Worm (Caenorhabditis elegans) whole organism, L1 larva: ENCODE measurements around the gene toh-1.

Experiments
- C04F5.9 ChIP-seq: sonication (generic microtip); optimal IDR thresholded peaks from 2 replicates; lab custom pipeline; 2016; ENCODE audit warnings: missing genetic modification characterization, missing compliant biosample characterization
- C16A3.4 ChIP-seq: fragments of 150-350 bp; optimal IDR thresholded peaks from 2 replicates; lab custom pipeline; 2014; ENCODE audit warnings: missing biosample characterization, missing genetic modification characterization
- C34B4.2 ChIP-seq: sonication (generic microtip); optimal IDR thresholded peaks from 2 replicates; lab custom pipeline; 2017; ENCODE audit warnings: mild to moderate bottlenecking, missing genetic modification characterization, missing compliant biosample characterization
- aha-1 ChIP-seq: fragments of 150-350 bp; optimal IDR thresholded peaks from 2 replicates; lab custom pipeline; 2014; ENCODE audit warnings: missing biosample characterization, missing genetic modification characterization
- alr-1 ChIP-seq: fragments of 200-800 bp; sonication (Bioruptor generic); optimal IDR thresholded peaks from 2 replicates; lab custom pipeline; 2018; ENCODE audit warnings: borderline replicate concordance, mild to moderate bottlenecking, missing genetic modification characterization, missing compliant biosample characterization
- aly-2 ChIP-seq: fragments of 150-350 bp; optimal IDR thresholded peaks from 2 replicates; lab custom pipeline; 2014; ENCODE audit warnings: missing biosample characterization, missing genetic modification characterization
- ama-1 ChIP-seq: fragments of 150-350 bp; optimal IDR thresholded peaks from 2 replicates; lab custom pipeline; 2014
- blmp-1 ChIP-seq: fragments of 150-350 bp; optimal IDR thresholded peaks from 2 replicates; lab custom pipeline; 2014; ENCODE audit warnings: missing biosample characterization, missing genetic modification characterization
- ceh-63 ChIP-seq: fragments of 200-800 bp; sonication (Bioruptor generic); optimal IDR thresholded peaks from 2 replicates; lab custom pipeline; 2018; ENCODE audit warnings: mild to moderate bottlenecking, missing genetic modification characterization, missing compliant biosample characterization
- ceh-8 ChIP-seq: fragments of 200-800 bp; sonication (Bioruptor generic); optimal IDR thresholded peaks from 2 replicates; lab custom pipeline; 2018; ENCODE audit warnings: mild to moderate bottlenecking, missing genetic modification characterization, moderate library complexity, missing compliant biosample characterization
- ceh-82 ChIP-seq, 3 experiments: fragments of 150-350 bp in 1 of 3; sonication (generic microtip) in 2 of 3; optimal IDR thresholded peaks; 2 replicates each; lab custom pipeline; 2014 to 2017; ENCODE audit warnings: missing biosample characterization in 3 of 3, missing genetic modification characterization in 3 of 3
- ceh-88 ChIP-seq: fragments of 200-800 bp; sonication (Bioruptor generic); IDR thresholded peaks from 2 replicates; pipeline ENCODE4 v1.3.6; 2022; ENCODE audit warnings: missing genetic modification characterization, missing compliant biosample characterization
- ceh-90 ChIP-seq: sonication (generic microtip); optimal IDR thresholded peaks from 2 replicates; lab custom pipeline; 2016; ENCODE audit warnings: missing genetic modification characterization, missing compliant biosample characterization
- ces-1 ChIP-seq: fragments of 150-350 bp; optimal IDR thresholded peaks from 2 replicates; lab custom pipeline; 2014; ENCODE audit warnings: missing biosample characterization, missing genetic modification reagents, missing genetic modification characterization
- efl-1 ChIP-seq, 4 experiments: fragments of 150-350 bp; optimal IDR thresholded peaks in 3 of 4; peaks in 1 of 4; 1 replicate in 1 of 4; 2 replicates in 3 of 4; lab custom pipeline; 2014; ENCODE audit warnings: missing biosample characterization in 2 of 4, missing genetic modification characterization in 2 of 4, missing genetic modification reagents in 2 of 4
- efl-3 ChIP-seq: fragments of 200-800 bp; sonication (Bioruptor generic); optimal IDR thresholded peaks from 2 replicates; lab custom pipeline; 2018; ENCODE audit warnings: mild to moderate bottlenecking, missing genetic modification characterization, missing compliant biosample characterization
- egl-13 ChIP-seq: sonication (generic microtip); optimal IDR thresholded peaks from 2 replicates; lab custom pipeline; 2016; ENCODE audit warnings: missing genotype, missing genetic modification reagents, missing genetic modification characterization, missing compliant biosample characterization
- egl-27 ChIP-seq, 2 experiments: fragments of 150-350 bp in 1 of 2; sonication (generic microtip); optimal IDR thresholded peaks; 3 replicates each; lab custom pipeline; 2017 to 2018; ENCODE audit warnings: missing biosample characterization in 2 of 2, missing genetic modification characterization in 2 of 2, missing genetic modification reagents in 2 of 2
- elt-2 ChIP-seq: sonication (generic microtip); optimal IDR thresholded peaks from 2 replicates; lab custom pipeline; 2016; ENCODE audit warnings: missing genetic modification characterization, mild to moderate bottlenecking, inconsistent platforms, missing compliant biosample characterization, missing genetic modification reagents
- fkh-10 ChIP-seq: sonication (generic microtip); optimal IDR thresholded peaks from 2 replicates; lab custom pipeline; 2017; ENCODE audit warnings: missing biosample characterization, missing genetic modification reagents, missing genetic modification characterization
- fkh-4 ChIP-seq: sonication (generic microtip); optimal IDR thresholded peaks from 2 replicates; lab custom pipeline; 2016; ENCODE audit warnings: missing compliant biosample characterization, missing genetic modification characterization, borderline replicate concordance
- fkh-8 ChIP-seq: sonication (generic microtip); optimal IDR thresholded peaks from 2 replicates; lab custom pipeline; 2016; ENCODE audit warnings: mild to moderate bottlenecking, missing genetic modification characterization, missing compliant biosample characterization
- fos-1 ChIP-seq: fragments of 150-350 bp; optimal IDR thresholded peaks from 2 replicates; lab custom pipeline; 2014; ENCODE audit warnings: missing biosample characterization, missing genetic modification characterization
- hlh-17 ChIP-seq: fragments of 200-800 bp; sonication (Bioruptor generic); optimal IDR thresholded peaks from 2 replicates; lab custom pipeline; 2018; ENCODE audit warnings: missing genetic modification characterization, mild to moderate bottlenecking, missing compliant biosample characterization, moderate library complexity, borderline replicate concordance
- irx-1 ChIP-seq: sonication (generic microtip); optimal IDR thresholded peaks from 2 replicates; lab custom pipeline; 2016; ENCODE audit warnings: missing genetic modification characterization, missing compliant biosample characterization
- isw-1 ChIP-seq: fragments of 200-800 bp; sonication (Bioruptor generic); IDR thresholded peaks from 2 replicates; pipeline ENCODE4 v1.3.6; 2022; ENCODE audit warnings: missing genetic modification characterization, missing compliant biosample characterization
- lin-13 ChIP-seq: fragments of 150-350 bp; optimal IDR thresholded peaks from 2 replicates; lab custom pipeline; 2014; ENCODE audit warnings: missing biosample characterization, missing genetic modification reagents, missing genetic modification characterization
- lir-3 ChIP-seq: sonication (generic microtip); optimal IDR thresholded peaks from 2 replicates; lab custom pipeline; 2016; ENCODE audit warnings: mild to moderate bottlenecking, missing genetic modification characterization, moderate library complexity, missing compliant biosample characterization; ENCODE audit not compliant: poor library complexity
- lsy-2 ChIP-seq, 2 experiments: fragments of 150-350 bp; optimal IDR thresholded peaks; 2 replicates each; lab custom pipeline; 2014; ENCODE audit warnings: missing biosample characterization in 2 of 2, missing genetic modification characterization in 2 of 2
- mab-9 ChIP-seq: fragments of 200-800 bp; sonication (Bioruptor generic); IDR thresholded peaks from 2 replicates; pipeline ENCODE4 v1.3.6; 2022; ENCODE audit warnings: missing genetic modification reagents, missing genetic modification characterization, missing compliant biosample characterization
- mdl-1 ChIP-seq, 2 experiments: fragments of 150-350 bp; optimal IDR thresholded peaks; 2 replicates each; lab custom pipeline; 2014 to 2017; ENCODE audit warnings: missing biosample characterization in 2 of 2, missing genetic modification characterization in 2 of 2, inconsistent platforms in 1 of 2
- mef-2 ChIP-seq: fragments of 150-350 bp; optimal IDR thresholded peaks from 2 replicates; lab custom pipeline; 2014; ENCODE audit warnings: missing biosample characterization, missing genetic modification characterization
- mep-1 ChIP-seq: fragments of 150-350 bp; optimal IDR thresholded peaks from 2 replicates; lab custom pipeline; 2014; ENCODE audit warnings: missing biosample characterization, missing genetic modification characterization
- nhr-19 ChIP-seq: fragments of 200-800 bp; sonication (Bioruptor generic); conservative IDR thresholded peaks from 2 replicates; pipeline ENCODE4 v1.3.6; 2022; ENCODE audit warnings: missing genetic modification characterization, missing compliant biosample characterization
- nhr-20 ChIP-seq: sonication (generic microtip); optimal IDR thresholded peaks from 2 replicates; lab custom pipeline; 2016; ENCODE audit warnings: mild to moderate bottlenecking, missing genetic modification characterization, missing compliant biosample characterization
- nhr-28 ChIP-seq: fragments of 150-350 bp; optimal IDR thresholded peaks from 2 replicates; lab custom pipeline; 2014; ENCODE audit warnings: missing biosample characterization, missing genetic modification characterization
- nhr-71 ChIP-seq: sonication (generic microtip); optimal IDR thresholded peaks from 2 replicates; lab custom pipeline; 2016; ENCODE audit warnings: mild to moderate bottlenecking, missing genetic modification characterization, moderate library complexity, missing compliant biosample characterization
- nhr-76 ChIP-seq: sonication (generic microtip); optimal IDR thresholded peaks from 2 replicates; lab custom pipeline; 2017; ENCODE audit warnings: missing biosample characterization, missing genetic modification characterization
- nhr-77 ChIP-seq: fragments of 150-350 bp; optimal IDR thresholded peaks from 2 replicates; lab custom pipeline; 2014; ENCODE audit warnings: missing biosample characterization, missing genetic modification characterization
- nhr-85 ChIP-seq: sonication (generic microtip); peaks from one replicate; lab custom pipeline; 2016; ENCODE audit warnings: missing genetic modification characterization, inconsistent platforms, missing compliant biosample characterization
- pag-3 ChIP-seq: sonication (generic microtip); optimal IDR thresholded peaks from 2 replicates; lab custom pipeline; 2017; ENCODE audit warnings: missing genetic modification characterization, mild to moderate bottlenecking, missing compliant biosample characterization, antibody characterized with exemption, borderline replicate concordance; ENCODE audit not compliant: insufficient read depth
- pqm-1 ChIP-seq: sonication (generic microtip); optimal IDR thresholded peaks from 3 replicates; lab custom pipeline; 2017; ENCODE audit warnings: missing biosample characterization, missing genetic modification characterization
- snpc-4 ChIP-seq: fragments of 150-350 bp; optimal IDR thresholded peaks from 2 replicates; lab custom pipeline; 2014; ENCODE audit warnings: missing biosample characterization, missing genetic modification characterization
- swsn-7 ChIP-seq: sonication (generic microtip); optimal IDR thresholded peaks from 2 replicates; lab custom pipeline; 2016; ENCODE audit warnings: missing genetic modification characterization, missing compliant biosample characterization
- unc-86 ChIP-seq: sonication (generic microtip); optimal IDR thresholded peaks from 2 replicates; lab custom pipeline; 2016; ENCODE audit warnings: missing genetic modification characterization, missing compliant biosample characterization
- unc-98 ChIP-seq: fragments of 200-800 bp; sonication (Bioruptor generic); IDR thresholded peaks from 2 replicates; pipeline ENCODE4 v1.3.6; 2022; ENCODE audit warnings: missing genetic modification characterization, missing compliant biosample characterization
- vab-15 ChIP-seq: sonication (generic microtip); optimal IDR thresholded peaks from 2 replicates; lab custom pipeline; 2017; ENCODE audit warnings: missing genotype, mild to moderate bottlenecking, missing genetic modification characterization, missing compliant biosample characterization
- xbp-1 ChIP-seq: sonication (generic microtip); optimal IDR thresholded peaks from 2 replicates; lab custom pipeline; 2016; ENCODE audit warnings: missing genetic modification characterization, missing compliant biosample characterization
- zag-1 ChIP-seq: fragments of 150-350 bp; optimal IDR thresholded peaks from 2 replicates; lab custom pipeline; 2014; ENCODE audit warnings: missing biosample characterization, missing genetic modification characterization
- zip-4 ChIP-seq: fragments of 200-800 bp; sonication (Bioruptor generic); optimal IDR thresholded peaks from 2 replicates; lab custom pipeline; 2018; ENCODE audit warnings: mild to moderate bottlenecking, missing genetic modification characterization, moderate library complexity, missing compliant biosample characterization
- ztf-11 ChIP-seq, 2 experiments: sonication (generic microtip); optimal IDR thresholded peaks; 2 replicates each; lab custom pipeline; 2016 to 2017; ENCODE audit warnings: missing genetic modification characterization in 2 of 2, missing biosample characterization in 1 of 2, missing compliant biosample characterization in 1 of 2
- ztf-4 ChIP-seq: fragments of 150-350 bp; optimal IDR thresholded peaks from 2 replicates; lab custom pipeline; 2014; ENCODE audit warnings: missing biosample characterization, missing genetic modification characterization

Gene toh-1

DNA sequence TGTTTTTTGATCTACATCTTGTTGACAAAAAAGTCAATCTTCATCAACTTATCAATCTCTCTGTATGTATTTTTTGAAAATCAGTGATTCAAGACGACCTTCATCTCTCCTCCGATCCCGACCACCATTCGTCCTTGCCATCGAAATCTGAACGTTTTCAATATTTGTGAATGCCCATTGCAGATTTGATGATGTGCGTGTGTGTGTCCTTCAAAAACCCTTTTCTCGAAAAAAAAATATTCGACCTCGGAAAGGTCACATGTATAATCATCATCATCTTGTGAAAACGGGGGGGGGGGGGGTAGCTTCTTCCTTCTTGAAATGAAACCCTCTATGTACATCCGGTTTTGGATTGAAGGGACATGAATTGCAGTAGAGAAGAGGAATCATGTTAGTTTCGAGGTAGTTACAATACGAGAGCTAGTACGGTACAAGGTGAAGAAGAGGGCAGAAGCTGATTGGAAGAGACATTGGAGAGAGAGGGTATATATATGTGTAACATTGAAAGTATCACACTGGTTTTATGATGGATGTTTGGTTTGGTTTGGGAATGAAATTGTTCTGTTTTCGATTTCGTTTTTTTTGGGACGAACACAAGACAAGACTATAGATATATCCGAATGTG lies 3.7 kb upstream of the toh-1 start:
- no peak for TF ChIP-seq nhr-76 (tag; lab: Kevin White, UChicago)
- peak in 1 of 2 experiments; percentile 16 for TF ChIP-seq lsy-2 (tag; optimal IDR thresholded peaks at IDR 0.05; lab: Kevin White, UChicago)
- no peak for TF ChIP-seq xbp-1 (tag; lab: Kevin White, UChicago)
- TF ChIP-seq swsn-7 (tag; lab: Kevin White, UChicago): no peak
- no peak for TF ChIP-seq isw-1 (GFP tag; lab: Robert Waterston, UW)
- TF ChIP-seq nhr-77 (tag; lab: Kevin White, UChicago): no peak
- no peak for TF ChIP-seq aha-1 (tag; lab: Kevin White, UChicago)
- no peak for TF ChIP-seq fkh-4 (tag; lab: Kevin White, UChicago)
- TF ChIP-seq nhr-85 (tag; lab: Kevin White, UChicago): peak; percentile 82
- TF ChIP-seq pag-3 (tag; lab: Kevin White, UChicago): no peak
- TF ChIP-seq lir-3 (tag; lab: Kevin White, UChicago): no peak
- no peak for TF ChIP-seq efl-1 (optimal IDR thresholded peaks at IDR 0.05; lab: Kevin White, UChicago)
- peak in 1 of 2 experiments; percentile 77 for TF ChIP-seq efl-1 (GFP tag; optimal IDR thresholded peaks at IDR 0.05 in 1 of 2; lab: Kevin White, UChicago)
- no peak for TF ChIP-seq hlh-17
- TF ChIP-seq C34B4.2 (tag; lab: Kevin White, UChicago): no peak
- TF ChIP-seq ceh-82 (tag; optimal IDR thresholded peaks at IDR 0.05; lab: Kevin White, UChicago): no peak
- no peak for TF ChIP-seq ztf-4 (tag; lab: Kevin White, UChicago)
- no peak for TF ChIP-seq egl-27 (tag; optimal IDR thresholded peaks at IDR 0.05; lab: Kevin White, UChicago)
- no peak for TF ChIP-seq pqm-1 (tag; lab: Kevin White, UChicago)
- TF ChIP-seq ceh-88 (GFP tag; lab: Robert Waterston, UW): no peak
- TF ChIP-seq nhr-20 (tag; lab: Kevin White, UChicago): peak; percentile 27
- TF ChIP-seq zip-4 (GFP tag; lab: Kevin White, UChicago): no peak
- peak; percentile 33 for TF ChIP-seq mep-1 (tag; lab: Kevin White, UChicago)
- TF ChIP-seq fos-1 (tag; lab: Kevin White, UChicago): no peak
- no peak for TF ChIP-seq fkh-10 (GFP tag; lab: Kevin White, UChicago)
- TF ChIP-seq mdl-1 (tag; optimal IDR thresholded peaks at IDR 0.05; lab: Kevin White, UChicago): no peak
- TF ChIP-seq egl-13 (tag; lab: Kevin White, UChicago): no peak
- TF ChIP-seq ceh-90 (tag; lab: Kevin White, UChicago): no peak
- TF ChIP-seq blmp-1 (tag; lab: Kevin White, UChicago): peak; percentile 25
- no peak for TF ChIP-seq nhr-28 (tag; lab: Kevin White, UChicago)
- no peak for TF ChIP-seq fkh-8
- TF ChIP-seq snpc-4: no peak
- TF ChIP-seq nhr-71: peak; percentile 10
- no peak for TF ChIP-seq mef-2 (tag; lab: Kevin White, UChicago)
- TF ChIP-seq ama-1 (lab: Kevin White, UChicago): no peak
- no peak for TF ChIP-seq alr-1
- TF ChIP-seq C16A3.4 (tag; lab: Kevin White, UChicago): no peak
- no peak for TF ChIP-seq elt-2
- no peak for TF ChIP-seq ceh-63
- no peak for TF ChIP-seq lin-13
- TF ChIP-seq irx-1 (tag; lab: Kevin White, UChicago): no peak
- TF ChIP-seq nhr-19: 0 out of 2 replicates have a peak, but pooled peaks have one; percentile 7
- TF ChIP-seq ces-1 (GFP tag; lab: Kevin White, UChicago): no peak
- TF ChIP-seq aly-2 (tag; lab: Kevin White, UChicago): no peak
- no peak for TF ChIP-seq zag-1 (tag; lab: Kevin White, UChicago)
- no peak for TF ChIP-seq vab-15 (tag; lab: Kevin White, UChicago)
- no peak for TF ChIP-seq C04F5.9 (tag; lab: Kevin White, UChicago)
- no peak for TF ChIP-seq unc-86 (tag; lab: Kevin White, UChicago)
- TF ChIP-seq efl-3: no peak
- TF ChIP-seq unc-98 (GFP tag; lab: Robert Waterston, UW): no peak
- TF ChIP-seq mab-9 (GFP tag; lab: Robert Waterston, UW): no peak
- no peak for TF ChIP-seq ceh-8
- no peak for TF ChIP-seq ztf-11 (tag; optimal IDR thresholded peaks at IDR 0.05; lab: Kevin White, UChicago)
